ENCODE assay signal across 2 worm cellular contexts in genomic region chrIII:11090112-11090648, ce11.
TF ChIP-seq lines count a peak whose summit lies in the region.

No protein-coding gene starts in this region.

TF ChIP-seq in whole organism, L2 larva, 48 proteins besides CTCF, POLR2A, EP300 and RAD21 (continued from another document):
- no peak for TF ChIP-seq alr-1 (tag; optimal IDR thresholded peaks at IDR 0.05; lab: Kevin White, UChicago)
- no peak for TF ChIP-seq ztf-1 (GFP tag; conservative IDR thresholded peaks at IDR 0.05; lab: Robert Waterston, UW)
- TF ChIP-seq nhr-77 (tag; optimal IDR thresholded peaks at IDR 0.05; lab: Kevin White, UChicago) = no peak
- no peak for TF ChIP-seq peb-1 (tag; optimal IDR thresholded peaks at IDR 0.05; lab: Kevin White, UChicago)
- no peak for TF ChIP-seq zag-1 (tag; optimal IDR thresholded peaks at IDR 0.05; lab: Kevin White, UChicago)
- TF ChIP-seq mbf-1 (tag; optimal IDR thresholded peaks at IDR 0.05; lab: Kevin White, UChicago) = no peak
- TF ChIP-seq mdl-1 (tag; optimal IDR thresholded peaks at IDR 0.05; lab: Kevin White, UChicago) = no peak
- TF ChIP-seq lin-13 (GFP tag; optimal IDR thresholded peaks at IDR 0.05; lab: Kevin White, UChicago) = peak; percentile 63
- TF ChIP-seq nhr-129 (tag; optimal IDR thresholded peaks at IDR 0.05; lab: Kevin White, UChicago) = no peak
- peak; percentile 5 for TF ChIP-seq sma-9 (GFP tag; optimal IDR thresholded peaks at IDR 0.05; lab: Kevin White, UChicago)
- no peak for TF ChIP-seq sma-9 (tag; optimal IDR thresholded peaks at IDR 0.05; lab: Kevin White, UChicago)
- TF ChIP-seq C34F6.9 (tag; optimal IDR thresholded peaks at IDR 0.05; lab: Kevin White, UChicago) = no peak
- TF ChIP-seq R02D3.7 (tag; optimal IDR thresholded peaks at IDR 0.05; lab: Kevin White, UChicago) = no peak
- TF ChIP-seq fos-1 (tag; optimal IDR thresholded peaks at IDR 0.05; lab: Kevin White, UChicago) = peak; percentile 10
- peak; percentile 24 for TF ChIP-seq egl-27 (tag; optimal IDR thresholded peaks at IDR 0.05; lab: Kevin White, UChicago)
- TF ChIP-seq ama-1 (optimal IDR thresholded peaks at IDR 0.05; lab: Kevin White, UChicago) = peak; percentile 98
- TF ChIP-seq unc-39 (tag; optimal IDR thresholded peaks at IDR 0.05; lab: Kevin White, UChicago) = no peak
- TF ChIP-seq nhr-23 (tag; optimal IDR thresholded peaks at IDR 0.05; lab: Kevin White, UChicago) = no peak
- TF ChIP-seq sma-3 (GFP tag; optimal IDR thresholded peaks at IDR 0.05; lab: Kevin White, UChicago) = peak; percentile 65
- TF ChIP-seq lin-39 (tag; optimal IDR thresholded peaks at IDR 0.05; lab: Kevin White, UChicago) = no peak
- TF ChIP-seq dmd-4 (tag; optimal IDR thresholded peaks at IDR 0.05; lab: Kevin White, UChicago) = no peak
- TF ChIP-seq ceh-82 (tag; optimal IDR thresholded peaks at IDR 0.05; lab: Kevin White, UChicago) = no peak
- peak; percentile 16 for TF ChIP-seq gmeb-1 (tag; optimal IDR thresholded peaks at IDR 0.05; lab: Kevin White, UChicago)
- no peak for TF ChIP-seq ztf-4 (tag; optimal IDR thresholded peaks at IDR 0.05; lab: Kevin White, UChicago)
- TF ChIP-seq skn-1 (tag; optimal IDR thresholded peaks at IDR 0.05; lab: Kevin White, UChicago) = no peak
TF ChIP-seq in whole organism, L2 larva: peak in this region for 14.

TF ChIP-seq in whole organism, L4 larva, 104 proteins besides CTCF, POLR2A, EP300 and RAD21 (continued from another document):
- TF ChIP-seq mep-1 (tag; optimal IDR thresholded peaks at IDR 0.05; lab: Kevin White, UChicago) (peak; percentile 49), lsy-2 (tag; optimal IDR thresholded peaks at IDR 0.05; lab: Kevin White, UChicago) (peak in 1 of 2 experiments; percentile 54), daf-19 (GFP tag; conservative IDR thresholded peaks at IDR 0.05; lab: Robert Waterston, UW) (no peak), fos-1 (tag; optimal IDR thresholded peaks at IDR 0.05; lab: Kevin White, UChicago) (no peak), ztf-7 (tag; optimal IDR thresholded peaks at IDR 0.05; lab: Kevin White, UChicago) (no peak), unc-62 (GFP tag; optimal IDR thresholded peaks at IDR 0.05 in 1 of 2; lab: Kevin White, UChicago) (no peak), unc-62 (tag; optimal IDR thresholded peaks at IDR 0.05; lab: Kevin White, UChicago) (no peak), lin-38 (GFP tag; IDR thresholded peaks at IDR 0.05; lab: Robert Waterston, UW) (peak; percentile 60), T20F7.1 (GFP tag; optimal IDR thresholded peaks at IDR 0.05; lab: Kevin White, UChicago) (no peak), dpl-1 (GFP tag; optimal IDR thresholded peaks at IDR 0.05; lab: Kevin White, UChicago) (peak; percentile 11), nhr-42 (GFP tag; IDR thresholded peaks at IDR 0.05; lab: Robert Waterston, UW) (peak; percentile 45; the same call in 1 of the 2 replicates), snpc-1.2 (GFP tag; IDR thresholded peaks at IDR 0.05; lab: Robert Waterston, UW) (peak; percentile 70; the same call in 1 of the 2 replicates), ceh-82 (tag; optimal IDR thresholded peaks at IDR 0.05; lab: Kevin White, UChicago) (no peak), daf-16 (GFP tag; optimal IDR thresholded peaks at IDR 0.05; lab: Kevin White, UChicago) (no peak), daf-16 (tag; optimal IDR thresholded peaks at IDR 0.05; lab: Kevin White, UChicago) (peak; percentile 64), mxl-3 (GFP tag; optimal IDR thresholded peaks at IDR 0.05; lab: Kevin White, UChicago) (peak; percentile 13), nhr-77 (tag; optimal IDR thresholded peaks at IDR 0.05; lab: Kevin White, UChicago) (no peak), F44E2.7 (GFP tag; IDR thresholded peaks at IDR 0.05; lab: Robert Waterston, UW) (no peak), aha-1 (tag; lab: Kevin White, UChicago) (peak; percentile 63), fkh-10 (GFP tag; optimal IDR thresholded peaks at IDR 0.05; lab: Kevin White, UChicago) (no peak), madf-5 (GFP tag; IDR thresholded peaks at IDR 0.05; lab: Robert Waterston, UW) (no peak), snpc-4 (tag; optimal IDR thresholded peaks at IDR 0.05; lab: Kevin White, UChicago) (peak; percentile 90), F10B5.3 (tag; optimal IDR thresholded peaks at IDR 0.05; lab: Kevin White, UChicago) (no peak), F49E8.2 (tag; optimal IDR thresholded peaks at IDR 0.05; lab: Kevin White, UChicago; ENCODE audit: borderline replicate concordance) (peak; percentile 43), lim-7 (GFP tag; IDR thresholded peaks at IDR 0.05; lab: Robert Waterston, UW) (peak; percentile 66; the same call in 1 of the 2 replicates), cey-2 (tag; optimal IDR thresholded peaks at IDR 0.05; lab: Kevin White, UChicago; ENCODE audit: borderline replicate concordance, insufficient read depth) (no peak), dmd-9 (GFP tag; IDR thresholded peaks at IDR 0.05; lab: Robert Waterston, UW) (0 out of 2 replicates have a peak, but pooled peaks have one; percentile 17), mdt-29 (GFP tag; IDR thresholded peaks at IDR 0.05; lab: Robert Waterston, UW) (peak; percentile 37; the same call in 1 of the 2 replicates)
TF ChIP-seq in whole organism, L4 larva: peak in this region for 30.
